Worm (Caenorhabditis elegans) whole organism, L4 larva: ENCODE results near the gene srx-135.

Experiments used
- F10B5.3 ChIP-seq: sonication (generic microtip); optimal IDR thresholded peaks from 2 replicates; lab custom pipeline; 2016; ENCODE audit warnings: mild to moderate bottlenecking, missing genetic modification characterization, missing compliant biosample characterization
- R02D3.7 ChIP-seq: fragments of 150-350 bp; sonication (generic microtip); optimal IDR thresholded peaks from 3 replicates; lab custom pipeline; 2014; ENCODE audit warnings: missing biosample characterization, missing genetic modification characterization
- aha-1 ChIP-seq: fragments of 150-350 bp; peaks from one replicate; lab custom pipeline; 2014; ENCODE audit warnings: missing biosample characterization, missing genetic modification characterization
- lin-15B ChIP-seq: fragments of 150-350 bp; sonication (generic microtip); optimal IDR thresholded peaks from 3 replicates; lab custom pipeline; 2014; ENCODE audit warnings: missing biosample characterization, missing genetic modification characterization
- nhr-41 ChIP-seq: fragments of 200-800 bp; sonication (Bioruptor generic); IDR thresholded peaks from 2 replicates; pipeline ENCODE4 v1.3.6; 2022; ENCODE audit warnings: missing genetic modification reagents, missing genetic modification characterization, missing compliant biosample characterization

DNA sequence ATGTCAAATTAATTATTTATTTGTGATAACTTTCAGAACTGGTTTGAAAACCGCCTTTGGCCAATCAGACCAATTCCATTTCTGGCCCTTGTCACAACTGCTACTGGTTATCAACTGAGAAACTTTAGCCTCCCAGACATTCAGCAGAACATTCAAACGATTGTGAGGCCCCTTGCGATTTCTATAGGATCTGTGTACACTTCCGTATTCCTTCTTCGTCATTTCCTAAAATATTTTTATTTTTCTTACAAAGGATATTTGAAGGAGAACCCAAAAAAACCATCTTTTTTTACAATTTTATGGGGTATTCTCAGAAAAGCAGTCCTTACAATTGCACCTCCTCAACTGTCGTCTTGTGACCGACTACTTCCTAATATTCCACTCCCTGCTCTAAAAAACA, 14.3 kb downstream of the srx-135 start:
- TF ChIP-seq F10B5.3, result no peak
- TF ChIP-seq aha-1 (tag; lab: Kevin White, UChicago), result no peak
- TF ChIP-seq lin-15B (tag; lab: Kevin White, UChicago), result no peak
- TF ChIP-seq nhr-41, result no peak
- no peak for TF ChIP-seq R02D3.7 (tag; lab: Kevin White, UChicago)
